Fruit fly (Drosophila melanogaster) S2 (cell line): ENCODE data around the gene Grl36a.

Source experiments
- CG8478 ChIP-seq: fragments of >200 bp; optimal IDR thresholded peaks from 2 replicates; lab custom pipeline; 2018
- CTCF ChIP-seq, 2 experiments: fragments of >200 bp; optimal IDR thresholded peaks; 2 replicates each; lab custom pipeline; 2018

Grl36a gene

dm6 chr2L:17181638-17182037 lies at the start of gene Grl36a:
Gene Grl36a, plus strand, starts transcription at chr2L:17181938.
- TF ChIP-seq CTCF (optimal IDR thresholded peaks at IDR 0.05; lab: Kevin White, UChicago) (no peak), CG8478 (lab: Kevin White, UChicago) (no peak)

DNA sequence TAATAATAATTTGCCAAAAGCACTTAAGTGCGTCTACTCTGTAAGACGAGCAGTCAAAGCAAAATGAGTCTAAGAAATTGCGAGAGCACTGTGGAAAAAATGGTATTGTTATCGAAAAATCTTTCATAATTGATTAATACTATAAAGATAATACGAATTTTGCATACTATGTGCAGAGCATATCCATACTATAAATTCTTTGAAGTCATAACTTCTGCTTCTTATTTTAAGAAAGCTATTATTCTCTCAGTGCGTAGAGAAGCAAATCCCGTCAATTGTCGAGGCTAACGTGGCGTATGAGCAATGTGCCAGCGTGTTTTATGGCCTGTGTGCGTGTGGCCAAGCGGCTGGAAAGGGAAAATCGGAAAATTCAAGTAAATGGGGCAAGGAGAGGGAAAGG lies 22.1 kb upstream of the Grl36a start:
- TF ChIP-seq CTCF (optimal IDR thresholded peaks at IDR 0.05; lab: Kevin White, UChicago) (no peak), CG8478 (lab: Kevin White, UChicago) (no peak)

dm6 chr2L:17163344-17163743 lies 18.4 kb upstream of the Grl36a start:
- TF ChIP-seq CG8478 (lab: Kevin White, UChicago) (no peak), CTCF (optimal IDR thresholded peaks at IDR 0.05; lab: Kevin White, UChicago) (peak; percentile 64 to 73)

dm6 chr2L:17173181-17173580 lies 8.6 kb upstream of the Grl36a start, which contains the start of gene CG34169:
Gene CG34169, plus strand, starts transcription at chr2L:17173481.
- TF ChIP-seq CTCF (optimal IDR thresholded peaks at IDR 0.05; lab: Kevin White, UChicago) (no peak), CG8478 (lab: Kevin White, UChicago) (no peak)

dm6 chr2L:17176318-17176717 lies 5.4 kb upstream of the Grl36a start, which contains the start of gene Gr36a:
Gene Gr36a, plus strand, starts transcription at chr2L:17176618.
- TF ChIP-seq CTCF (optimal IDR thresholded peaks at IDR 0.05; lab: Kevin White, UChicago) (no peak), CG8478 (lab: Kevin White, UChicago) (no peak)

dm6 chr2L:17178472-17178871 lies 3.3 kb upstream of the Grl36a start, which contains the start of gene Gr36b:
Gene Gr36b, plus strand, starts transcription at chr2L:17178772.
- no peak for TF ChIP-seq CTCF (optimal IDR thresholded peaks at IDR 0.05; lab: Kevin White, UChicago)
- TF ChIP-seq CG8478 (lab: Kevin White, UChicago), result no peak

dm6 chr2L:17180038-17180437 lies 1.7 kb upstream of the Grl36a start, which contains the start of gene Gr36c:
Gene Gr36c, plus strand, starts transcription at chr2L:17180338.
- no peak for TF ChIP-seq CG8478 (lab: Kevin White, UChicago)
- no peak for TF ChIP-seq CTCF (optimal IDR thresholded peaks at IDR 0.05; lab: Kevin White, UChicago)

- TF ChIP-seq CTCF (optimal IDR thresholded peaks at IDR 0.05; lab: Kevin White, UChicago) (peak; percentile 65 to 82), CG8478 (lab: Kevin White, UChicago) (no peak)
These were observed 13.5 kb downstream of the Grl36a start for dm6 chr2L:17195197-17195596.

- no peak for TF ChIP-seq CG8478 (lab: Kevin White, UChicago)
- TF ChIP-seq CTCF (optimal IDR thresholded peaks at IDR 0.05; lab: Kevin White, UChicago), result peak; percentile 49 to 59
These were observed 20.0 kb downstream of the Grl36a start for dm6 chr2L:17201777-17202176.

- TF ChIP-seq CG8478 (lab: Kevin White, UChicago) (no peak), CTCF (optimal IDR thresholded peaks at IDR 0.05; lab: Kevin White, UChicago) (no peak)
These were observed 22.1 kb downstream of the Grl36a start for dm6 chr2L:17203833-17204232.

DNA sequence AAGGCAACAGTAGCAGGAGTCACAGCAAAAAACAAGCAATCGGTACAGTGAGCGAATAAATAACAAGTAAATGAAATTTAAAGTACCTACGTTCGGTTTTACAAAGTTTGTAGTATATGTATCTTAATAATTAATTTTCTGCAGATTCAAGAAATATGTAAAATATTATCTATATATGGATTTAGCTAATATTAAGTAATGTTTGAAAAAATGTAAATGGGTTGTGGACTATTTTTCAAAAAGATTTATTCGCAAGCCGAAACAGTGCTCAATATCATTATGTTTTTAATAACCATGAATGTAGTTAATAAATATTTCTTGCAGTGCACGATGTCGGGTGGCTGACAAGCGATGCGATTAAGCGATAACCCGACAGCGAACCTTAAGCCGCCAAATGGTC lies 25.3 kb downstream of the Grl36a start:
- TF ChIP-seq CG8478 (lab: Kevin White, UChicago) (no peak), CTCF (optimal IDR thresholded peaks at IDR 0.05; lab: Kevin White, UChicago) (no peak)

- no peak for TF ChIP-seq CG8478 (lab: Kevin White, UChicago)
- TF ChIP-seq CTCF (optimal IDR thresholded peaks at IDR 0.05; lab: Kevin White, UChicago), result no peak
These were observed 35.1 kb downstream of the Grl36a start for dm6 chr2L:17216847-17217246.

- no peak for TF ChIP-seq CG8478 (lab: Kevin White, UChicago)
- TF ChIP-seq CTCF (optimal IDR thresholded peaks at IDR 0.05; lab: Kevin White, UChicago), result no peak
These were observed 39.7 kb downstream of the Grl36a start for dm6 chr2L:17221462-17221861.

DNA sequence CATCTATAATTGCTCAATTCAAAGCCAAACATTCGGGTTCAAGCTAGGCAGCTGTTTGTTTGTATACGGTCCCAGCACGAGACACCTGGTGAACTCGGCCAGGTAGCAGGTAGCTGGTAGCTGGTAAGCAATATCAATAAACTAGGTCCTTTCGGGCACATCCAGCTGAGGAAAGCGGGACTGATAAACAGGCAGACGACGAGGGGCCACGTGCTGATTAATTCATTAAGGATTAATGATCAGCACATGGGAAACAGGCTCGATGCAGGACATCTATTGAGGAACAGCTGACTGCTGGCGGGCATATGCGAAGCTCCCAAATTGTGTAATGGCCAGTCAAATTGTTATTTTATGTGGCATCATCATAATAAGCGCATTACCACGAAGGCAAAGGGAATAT lies 40.4 kb downstream of the Grl36a start:
- TF ChIP-seq CTCF (optimal IDR thresholded peaks at IDR 0.05; lab: Kevin White, UChicago) (no peak), CG8478 (lab: Kevin White, UChicago) (no peak)

dm6 chr2L:17223493-17223892 lies 41.8 kb downstream of the Grl36a start:
- TF ChIP-seq CTCF (optimal IDR thresholded peaks at IDR 0.05; lab: Kevin White, UChicago), result no peak
- TF ChIP-seq CG8478 (lab: Kevin White, UChicago), result no peak

DNA sequence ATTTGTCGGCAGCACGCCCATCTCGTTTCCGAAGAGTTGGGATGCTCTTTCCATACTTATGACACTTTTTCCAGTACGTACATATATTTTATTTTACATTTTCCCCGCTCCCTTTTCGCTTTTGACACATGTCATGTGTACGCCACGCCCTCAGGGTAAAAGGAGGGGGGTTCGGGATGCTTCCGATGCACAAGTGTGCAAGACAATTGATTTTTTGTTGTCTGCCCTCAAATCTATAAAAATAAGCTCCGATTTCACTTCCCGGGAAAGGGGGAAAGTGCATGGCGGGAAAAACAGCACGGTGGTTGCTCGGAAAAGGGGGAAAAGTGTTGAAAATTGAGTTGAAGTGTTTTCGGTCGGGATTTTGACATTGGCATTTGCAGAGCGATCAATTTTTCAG lies 45.4 kb downstream of the Grl36a start:
- no peak for TF ChIP-seq CG8478 (lab: Kevin White, UChicago)
- no peak for TF ChIP-seq CTCF (optimal IDR thresholded peaks at IDR 0.05; lab: Kevin White, UChicago)
